Fruit fly (Drosophila melanogaster) whole organism, embryonic: ENCODE data around the gene Upf1.
A peak's percentile ranks its signal among the peaks of the same experiment; 100 is the strongest.

Experiments used
- Ada2b ChIP-seq: fragments of 200-800 bp; sonication (Bioruptor generic); IDR thresholded peaks from 2 replicates; pipeline ENCODE4 v1.3.6; 2022; ENCODE audit warnings: missing biosample characterization, missing genetic modification characterization
- CG10209 ChIP-seq: fragments of 200-800 bp; sonication (Bioruptor generic); optimal IDR thresholded peaks from 3 replicates; lab custom pipeline; 2017; ENCODE audit warnings: missing biosample characterization, mild to moderate bottlenecking, missing genetic modification characterization, missing genetic modification reagents
- CG10366 ChIP-seq: fragments of 200-800 bp; sonication (Bioruptor generic); IDR thresholded peaks from 2 replicates; pipeline ENCODE4 v1.3.6; 2022; ENCODE audit warnings: missing biosample characterization, missing genetic modification characterization
- CG10431 ChIP-seq: fragments of 200-800 bp; sonication (Bioruptor generic); optimal IDR thresholded peaks from 3 replicates; lab custom pipeline; 2018; ENCODE audit warnings: missing biosample characterization, mild to moderate bottlenecking, missing genetic modification characterization
- CG10959 ChIP-seq: fragments of 200-800 bp; sonication (Bioruptor generic); IDR thresholded peaks from 2 replicates; pipeline ENCODE4 v1.3.6; 2022; ENCODE audit warnings: missing biosample characterization, missing genetic modification characterization
- CG10979 ChIP-seq: fragments of 200-800 bp; sonication (Bioruptor generic); optimal IDR thresholded peaks from 2 replicates; lab custom pipeline; 2018; ENCODE audit warnings: missing biosample characterization, mild to moderate bottlenecking, missing genetic modification characterization, moderate library complexity
- CG11085 ChIP-seq: fragments of 200-800 bp; sonication (Bioruptor generic); IDR thresholded peaks from 2 replicates; pipeline ENCODE4 v1.3.6; 2022; ENCODE audit warnings: missing biosample characterization, missing genetic modification characterization
- CG11560 ChIP-seq: fragments of 200-800 bp; sonication (Bioruptor generic); IDR thresholded peaks from 3 replicates; pipeline ENCODE4 v1.3.6; 2022; ENCODE audit warnings: missing biosample characterization, missing genetic modification characterization
- CG12299 ChIP-seq: fragments of 200-800 bp; sonication (Bioruptor generic); optimal IDR thresholded peaks from 2 replicates; lab custom pipeline; 2018; ENCODE audit warnings: missing biosample characterization, mild to moderate bottlenecking, missing genetic modification characterization
- CG12659 ChIP-seq: fragments of 200-800 bp; sonication (Bioruptor generic); optimal IDR thresholded peaks from 3 replicates; lab custom pipeline; 2017; ENCODE audit warnings: mild to moderate bottlenecking, missing biosample characterization, missing genetic modification reagents, missing genetic modification characterization
- CG13775 ChIP-seq: fragments of 200-800 bp; sonication (Bioruptor generic); optimal IDR thresholded peaks from 3 replicates; lab custom pipeline; 2017; ENCODE audit warnings: missing biosample characterization, mild to moderate bottlenecking, missing genetic modification characterization
- CG15601 ChIP-seq: fragments of 200-800 bp; sonication (Bioruptor generic); optimal IDR thresholded peaks from 3 replicates; lab custom pipeline; 2019; ENCODE audit warnings: missing biosample characterization, mild to moderate bottlenecking, missing genetic modification characterization, moderate library complexity
- CG1603 ChIP-seq: fragments of 200-800 bp; sonication (Bioruptor generic); optimal IDR thresholded peaks from 2 replicates; lab custom pipeline; 2019; ENCODE audit warnings: missing biosample characterization, mild to moderate bottlenecking, missing genetic modification characterization, moderate library complexity
- CG1647 ChIP-seq: fragments of 200-800 bp; sonication (Bioruptor generic); optimal IDR thresholded peaks from 3 replicates; lab custom pipeline; 2016; ENCODE audit warnings: missing biosample characterization, missing genetic modification characterization
- CG16815 ChIP-seq: fragments of 200-800 bp; sonication (Bioruptor generic); optimal IDR thresholded peaks from 3 replicates; lab custom pipeline; 2017; ENCODE audit warnings: missing biosample characterization, mild to moderate bottlenecking, missing genetic modification characterization
- CG2129 ChIP-seq: fragments of 200-800 bp; sonication (Bioruptor generic); IDR thresholded peaks from 2 replicates; pipeline ENCODE4 v1.3.6; 2022; ENCODE audit warnings: missing biosample characterization, missing genetic modification characterization; ENCODE audit not compliant: partially characterized antibody
- CG32772 ChIP-seq: fragments of 200-800 bp; sonication (Bioruptor generic); IDR thresholded peaks from 2 replicates; pipeline ENCODE4 v1.3.6; 2022; ENCODE audit warnings: missing biosample characterization, missing genetic modification characterization
- CG33557 ChIP-seq: fragments of 200-800 bp; sonication (Bioruptor generic); optimal IDR thresholded peaks from 2 replicates; lab custom pipeline; 2019; ENCODE audit warnings: missing biosample characterization, mild to moderate bottlenecking, missing genetic modification characterization, moderate library complexity
- CG43689 ChIP-seq: fragments of 200-800 bp; sonication (Bioruptor generic); IDR thresholded peaks from 2 replicates; pipeline ENCODE4 v1.3.6; 2022; ENCODE audit warnings: missing biosample characterization, missing genetic modification characterization
- CG5953 ChIP-seq: fragments of 200-800 bp; sonication (Bioruptor generic); IDR thresholded peaks from 2 replicates; pipeline ENCODE4 v1.3.6; 2022; ENCODE audit warnings: missing biosample characterization, missing genetic modification characterization
- CG6689 ChIP-seq: fragments of 200-800 bp; sonication (Bioruptor generic); IDR thresholded peaks from 2 replicates; pipeline ENCODE4 v1.3.6; 2022; ENCODE audit warnings: missing biosample characterization, missing genetic modification characterization
- CG7556 ChIP-seq: fragments of 200-800 bp; sonication (Bioruptor generic); optimal IDR thresholded peaks from 2 replicates; lab custom pipeline; 2017; ENCODE audit warnings: missing biosample characterization, mild to moderate bottlenecking, missing genetic modification characterization
- CG7928 ChIP-seq: fragments of 200-800 bp; sonication (Bioruptor generic); optimal IDR thresholded peaks from 2 replicates; lab custom pipeline; 2017; ENCODE audit warnings: missing biosample characterization, mild to moderate bottlenecking, missing genetic modification characterization
- CG8290 ChIP-seq, 3 experiments: fragments of 200-800 bp; sonication (Bioruptor generic); optimal IDR thresholded peaks; 2 replicates each; lab custom pipeline; 2016 to 2019; ENCODE audit warnings: missing biosample characterization in 3 of 3, missing genetic modification characterization in 3 of 3, mild to moderate bottlenecking in 2 of 3, moderate library complexity in 1 of 3
- CG8359 ChIP-seq: fragments of 200-800 bp; sonication (Bioruptor generic); optimal IDR thresholded peaks from 2 replicates; lab custom pipeline; 2017; ENCODE audit warnings: missing biosample characterization, mild to moderate bottlenecking, missing genetic modification characterization, borderline replicate concordance
- CG9817 ChIP-seq: fragments of 200-800 bp; sonication (Bioruptor generic); optimal IDR thresholded peaks from 2 replicates; lab custom pipeline; 2018; ENCODE audit warnings: missing biosample characterization, mild to moderate bottlenecking, missing genetic modification characterization, moderate library complexity
- Dip2 ChIP-seq: fragments of 200-800 bp; sonication (Bioruptor generic); IDR thresholded peaks from 2 replicates; pipeline ENCODE4 v1.3.6; 2022; ENCODE audit warnings: missing biosample characterization, missing genetic modification characterization
- Dip3 ChIP-seq: fragments of 200-800 bp; sonication (Bioruptor generic); optimal IDR thresholded peaks from 3 replicates; lab custom pipeline; 2016; ENCODE audit warnings: missing biosample characterization, missing genetic modification characterization
- Gsc ChIP-seq: fragments of 200-800 bp; sonication (Bioruptor generic); IDR thresholded peaks from 2 replicates; pipeline ENCODE4 v1.3.6; 2022; ENCODE audit warnings: missing biosample characterization, missing genetic modification characterization
- Med ChIP-seq: fragments of 200-800 bp; sonication (Bioruptor generic); peaks from one replicate; lab custom pipeline; 2016; ENCODE audit warnings: missing biosample characterization, missing genetic modification characterization, mild to moderate bottlenecking, inconsistent platforms, moderate library complexity
- NFAT ChIP-seq: fragments of 200-800 bp; sonication (Bioruptor generic); IDR thresholded peaks from 2 replicates; pipeline ENCODE4 v1.3.6; 2022; ENCODE audit warnings: missing biosample characterization, missing genetic modification characterization
- Oaz ChIP-seq: fragments of 200-800 bp; sonication (Bioruptor generic); IDR thresholded peaks from 2 replicates; pipeline ENCODE4 v1.3.6; 2022; ENCODE audit warnings: missing biosample characterization, missing genetic modification characterization
- al ChIP-seq: fragments of 200-800 bp; sonication (Bioruptor generic); IDR thresholded peaks from 2 replicates; pipeline ENCODE4 v1.3.6; 2022; ENCODE audit warnings: missing biosample characterization, missing genetic modification characterization
- chinmo ChIP-seq: fragments of 200-800 bp; sonication (Bioruptor generic); IDR thresholded peaks from 4 replicates; pipeline ENCODE4 v1.3.6; 2022; ENCODE audit warnings: missing biosample characterization, missing genetic modification characterization; ENCODE audit not compliant: partially characterized antibody
- ci ChIP-seq: fragments of 200-800 bp; sonication (Bioruptor generic); IDR thresholded peaks from 3 replicates; pipeline ENCODE4 v1.3.6; 2022; ENCODE audit warnings: missing biosample characterization, missing genetic modification characterization
- dan ChIP-seq: fragments of 200-800 bp; sonication (Bioruptor generic); IDR thresholded peaks from 2 replicates; pipeline ENCODE4 v1.3.6; 2022; ENCODE audit warnings: missing biosample characterization, missing genetic modification characterization
- ems ChIP-seq: fragments of 200-800 bp; sonication (Bioruptor generic); optimal IDR thresholded peaks from 3 replicates; lab custom pipeline; 2016; ENCODE audit warnings: missing biosample characterization, missing genetic modification characterization
- gce ChIP-seq: fragments of 200-800 bp; sonication (Bioruptor generic); IDR thresholded peaks from 3 replicates; pipeline ENCODE4 v1.3.6; 2022; ENCODE audit warnings: missing biosample characterization, missing genetic modification characterization
- hbn ChIP-seq: fragments of 200-800 bp; sonication (Bioruptor generic); IDR thresholded peaks from 2 replicates; pipeline ENCODE4 v1.3.6; 2022; ENCODE audit warnings: missing biosample characterization, missing genetic modification characterization; ENCODE audit not compliant: partially characterized antibody
- insv ChIP-seq, 2 experiments: fragments of 200-800 bp; sonication (Bioruptor generic); optimal IDR thresholded peaks; 3 replicates each; lab custom pipeline; 2016 to 2018; ENCODE audit warnings: missing biosample characterization in 2 of 2, missing genetic modification characterization in 2 of 2
- jigr1 ChIP-seq: fragments of 200-800 bp; sonication (Bioruptor generic); IDR thresholded peaks from 3 replicates; pipeline ENCODE4 v1.3.6; 2022; ENCODE audit warnings: missing biosample characterization, missing genetic modification characterization
- jumu ChIP-seq: fragments of 200-800 bp; sonication (Bioruptor generic); optimal IDR thresholded peaks from 3 replicates; lab custom pipeline; 2016; ENCODE audit warnings: missing biosample characterization, missing genetic modification characterization
- lmd ChIP-seq: fragments of 200-800 bp; sonication (Bioruptor generic); IDR thresholded peaks from 2 replicates; pipeline ENCODE4 v1.3.6; 2022; ENCODE audit warnings: missing biosample characterization, missing genetic modification characterization
- nom ChIP-seq: fragments of 200-800 bp; sonication (Bioruptor generic); optimal IDR thresholded peaks from 2 replicates; lab custom pipeline; 2017; ENCODE audit warnings: missing biosample characterization, missing genetic modification characterization, mild to moderate bottlenecking, moderate library complexity, missing genetic modification reagents
- pho ChIP-seq: fragments of 200-800 bp; sonication (Bioruptor generic); optimal IDR thresholded peaks from 2 replicates; lab custom pipeline; 2016; ENCODE audit warnings: missing biosample characterization, missing genetic modification characterization
- ranshi ChIP-seq: fragments of 200-800 bp; sonication (Bioruptor generic); IDR thresholded peaks from 2 replicates; pipeline ENCODE4 v1.3.6; 2022; ENCODE audit warnings: missing biosample characterization, missing genetic modification characterization
- repo ChIP-seq: fragments of 200-800 bp; sonication (Bioruptor generic); optimal IDR thresholded peaks from 2 replicates; lab custom pipeline; 2016; ENCODE audit warnings: missing biosample characterization, missing genetic modification characterization
- row ChIP-seq: fragments of 200-800 bp; sonication (Bioruptor generic); IDR thresholded peaks from 3 replicates; pipeline ENCODE4 v1.3.6; 2022; ENCODE audit warnings: missing biosample characterization, missing genetic modification characterization
- sens ChIP-seq: fragments of 200-800 bp; sonication (Bioruptor generic); peaks from one replicate; lab custom pipeline; 2016; ENCODE audit warnings: missing biosample characterization, missing genetic modification characterization
- sisA ChIP-seq: fragments of 200-800 bp; sonication (Bioruptor generic); IDR thresholded peaks from 2 replicates; pipeline ENCODE4 v1.3.6; 2022; ENCODE audit warnings: missing biosample characterization, missing genetic modification characterization
- zen ChIP-seq: fragments of 200-800 bp; sonication (Bioruptor generic); optimal IDR thresholded peaks from 3 replicates; lab custom pipeline; 2018; ENCODE audit warnings: missing biosample characterization, mild to moderate bottlenecking, missing genetic modification characterization, moderate library complexity

The Upf1 gene

dm6 chrX:11917056-11917633, 12.0 kb upstream of the Upf1 start, which contains the start of gene pot (continued):
- TF ChIP-seq CG43689 (GFP tag; lab: Robert Waterston, UW), result no peak
- TF ChIP-seq CG7556, result no peak
- no peak for TF ChIP-seq jigr1 (GFP tag; lab: Robert Waterston, UW)
- peak; percentile 41 for TF ChIP-seq sens (GFP tag; lab: Kevin White, UChicago)
- no peak for TF ChIP-seq CG8290 (GFP tag; optimal IDR thresholded peaks at IDR 0.05; lab: Kevin White, UChicago)
- peak in 1 of 2 experiments; percentile 47 for TF ChIP-seq CG8290 (tag; optimal IDR thresholded peaks at IDR 0.05; lab: Kevin White, UChicago)
- no peak for TF ChIP-seq CG8359 (GFP tag; lab: Kevin White, UChicago)
- TF ChIP-seq nom (GFP tag; lab: Kevin White, UChicago), result peak; percentile 7
- no peak for TF ChIP-seq CG11560
- no peak for TF ChIP-seq hbn
- no peak for TF ChIP-seq CG5953 (GFP tag; lab: Robert Waterston, UW)
- no peak for TF ChIP-seq CG10979
- TF ChIP-seq Med, result peak; percentile 55
- TF ChIP-seq lmd (GFP tag; lab: Robert Waterston, UW), result no peak
- TF ChIP-seq CG33557, result no peak
- TF ChIP-seq ci (GFP tag; lab: Robert Waterston, UW), result no peak
- TF ChIP-seq ems, result no peak
- peak; percentile 22; the same call in 1 of the 3 replicates for TF ChIP-seq row (GFP tag; lab: Robert Waterston, UW)
- no peak for TF ChIP-seq NFAT
- TF ChIP-seq CG11085 (GFP tag; lab: Robert Waterston, UW), result no peak
- no peak for TF ChIP-seq CG2129 (GFP tag; lab: Robert Waterston, UW)
- TF ChIP-seq Oaz (GFP tag; lab: Robert Waterston, UW), result no peak
- no peak for TF ChIP-seq CG7928 (GFP tag; lab: Kevin White, UChicago)
- peak; percentile 71; the same call in 2 of the 4 replicates for TF ChIP-seq chinmo (GFP tag; lab: Robert Waterston, UW)
- TF ChIP-seq Dip2 (GFP tag; lab: Robert Waterston, UW), result no peak
- no peak for TF ChIP-seq pho (GFP tag; lab: Kevin White, UChicago)
- no peak for TF ChIP-seq CG1603 (tag; lab: Kevin White, UChicago)
- TF ChIP-seq insv (GFP tag; optimal IDR thresholded peaks at IDR 0.05; lab: Kevin White, UChicago), result no peak
- no peak for TF ChIP-seq CG6689 (GFP tag; lab: Robert Waterston, UW)
- TF ChIP-seq CG13775 (GFP tag; lab: Kevin White, UChicago), result no peak
- no peak for TF ChIP-seq CG10431 (GFP tag; lab: Kevin White, UChicago)
- TF ChIP-seq CG12299 (tag; lab: Kevin White, UChicago), result no peak
- TF ChIP-seq CG15601 (tag; lab: Kevin White, UChicago), result no peak

dm6 chrX:11915154-11915593, 10.0 kb upstream of the Upf1 start:
- TF ChIP-seq CG7556, result peak; percentile 94
- peak; percentile 79 for TF ChIP-seq sisA
- TF ChIP-seq gce (GFP tag; lab: Robert Waterston, UW), result peak; percentile 71; the same call in 2 of the 3 replicates
- TF ChIP-seq CG1647 (GFP tag; lab: Kevin White, UChicago), result no peak
- peak; percentile 86 for TF ChIP-seq CG9817
- TF ChIP-seq al (GFP tag; lab: Robert Waterston, UW), result peak; percentile 82
- peak; percentile 35 for TF ChIP-seq Dip3
- TF ChIP-seq CG10366 (GFP tag; lab: Robert Waterston, UW), result peak; percentile 74
- TF ChIP-seq jumu (GFP tag; lab: Kevin White, UChicago), result no peak
- TF ChIP-seq ranshi (GFP tag; lab: Robert Waterston, UW), result peak; percentile 75
- no peak for TF ChIP-seq repo (GFP tag; lab: Kevin White, UChicago)
- peak; percentile 93 for TF ChIP-seq zen (tag; lab: Kevin White, UChicago)
- peak; percentile 91 for TF ChIP-seq CG12659 (GFP tag; lab: Kevin White, UChicago)
- TF ChIP-seq CG33557, result peak; percentile 92
- TF ChIP-seq CG10959 (GFP tag; lab: Robert Waterston, UW), result peak; percentile 73
- peak; percentile 61 for TF ChIP-seq Gsc (GFP tag; lab: Robert Waterston, UW)
- peak; percentile 74 for TF ChIP-seq Ada2b (GFP tag; lab: Robert Waterston, UW)
- TF ChIP-seq dan (GFP tag; lab: Robert Waterston, UW), result peak; percentile 71
- peak; percentile 89 for TF ChIP-seq CG16815
- TF ChIP-seq CG10209 (GFP tag; lab: Kevin White, UChicago), result peak; percentile 90
- peak; percentile 83 for TF ChIP-seq CG32772 (GFP tag; lab: Robert Waterston, UW)
